Fruit fly (Drosophila melanogaster): ENCODE measurements around the gene CG32221.

- TF ChIP-seq al (GFP tag; IDR thresholded peaks at IDR 0.05), result no peak
- no peak for TF ChIP-seq CG14050 (GFP tag; IDR thresholded peaks at IDR 0.05)
- no peak for TF ChIP-seq CG6254 (GFP tag; optimal IDR thresholded peaks at IDR 0.05)
- no peak for TF ChIP-seq CG17912 (GFP tag; optimal IDR thresholded peaks at IDR 0.05)
Observed at dm6 chr3L:19836375-19836937, 2.0 kb downstream of the CG32221 start, which contains the start of gene kto.
